Worm (Caenorhabditis elegans) whole organism, midembryonic: Measurements from ENCODE around the gene F26F4.6.
"Not testable (repeated sequence)": the region's sequence is repeated elsewhere in the genome, so short reads cannot be mapped to it uniquely, and the experiment has no call there.

ENCODE experiments used
- T22C8.4 ChIP-seq: fragments of 200-800 bp; sonication (Bioruptor generic); IDR thresholded peaks from 2 replicates; pipeline ENCODE4 v1.3.6; 2022; ENCODE audit warnings: missing genetic modification characterization, missing compliant biosample characterization
- cog-1 ChIP-seq: sonication (generic microtip); optimal IDR thresholded peaks from 2 replicates; lab custom pipeline; 2016; ENCODE audit warnings: missing genetic modification characterization, missing compliant biosample characterization
- flt-1 ChIP-seq: fragments of 200-800 bp; sonication (Bioruptor generic); IDR thresholded peaks from 2 replicates; pipeline ENCODE4 v1.3.6; 2022; ENCODE audit warnings: missing genetic modification characterization, missing compliant biosample characterization
- klf-2 ChIP-seq: fragments of 200-800 bp; sonication (Bioruptor generic); conservative IDR thresholded peaks from 2 replicates; pipeline ENCODE4 v1.3.6; 2022; ENCODE audit warnings: missing genetic modification reagents, missing genetic modification characterization, missing compliant biosample characterization
- med-1 ChIP-seq: sonication (generic microtip); optimal IDR thresholded peaks from 2 replicates; lab custom pipeline; 2017; ENCODE audit warnings: missing genetic modification characterization, mild to moderate bottlenecking, missing compliant biosample characterization, antibody characterized with exemption, missing genetic modification reagents; ENCODE audit not compliant: insufficient read depth
- ref-1 ChIP-seq: fragments of 200-800 bp; sonication (Bioruptor generic); conservative IDR thresholded peaks from 2 replicates; pipeline ENCODE4 v1.3.6; 2022; ENCODE audit warnings: missing genetic modification reagents, missing genetic modification characterization, missing compliant biosample characterization
- tab-1 ChIP-seq: fragments of 200-800 bp; sonication (Bioruptor generic); IDR thresholded peaks from 2 replicates; pipeline ENCODE4 v1.3.6; 2022; ENCODE audit warnings: missing genetic modification characterization, missing compliant biosample characterization
- ztf-23 ChIP-seq: fragments of 200-800 bp; sonication (Bioruptor generic); IDR thresholded peaks from 2 replicates; pipeline ENCODE4 v1.3.6; 2022; ENCODE audit warnings: missing genetic modification reagents, missing genetic modification characterization, missing compliant biosample characterization
- ztf-29 ChIP-seq: fragments of 200-800 bp; sonication (Bioruptor generic); IDR thresholded peaks from 2 replicates; pipeline ENCODE4 v1.3.6; 2022; ENCODE audit warnings: missing genetic modification reagents, missing genetic modification characterization, missing compliant biosample characterization

F26F4.6 gene

ce11 chrIII:4893540-4893939, at the start of gene F26F4.6:
TSS of gene F26F4.6 (minus strand) at chrIII:4893640.
- no peak for TF ChIP-seq T22C8.4 (GFP tag; lab: Robert Waterston, UW)
- TF ChIP-seq ztf-23, result no peak
- TF ChIP-seq flt-1 (GFP tag; lab: Robert Waterston, UW), result no peak
- no peak for TF ChIP-seq klf-2 (GFP tag; lab: Robert Waterston, UW)
- TF ChIP-seq ref-1 (GFP tag; lab: Robert Waterston, UW), result no peak
- no peak for TF ChIP-seq ztf-29 (GFP tag; lab: Robert Waterston, UW)
- no peak for TF ChIP-seq cog-1 (tag; lab: Kevin White, UChicago)

ce11 chrIII:4939267-4939666, 45.8 kb upstream of the F26F4.6 start, which contains the start of gene rpb-2:
TSS of gene rpb-2 (plus strand) at chrIII:4939567.
- no peak for TF ChIP-seq flt-1 (GFP tag; lab: Robert Waterston, UW)
- TF ChIP-seq med-1 (GFP tag; lab: Kevin White, UChicago), result no peak
- no peak for TF ChIP-seq ref-1 (GFP tag; lab: Robert Waterston, UW)
- TF ChIP-seq ztf-23, result no peak
- TF ChIP-seq klf-2 (GFP tag; lab: Robert Waterston, UW), result no peak
- no peak for TF ChIP-seq cog-1 (tag; lab: Kevin White, UChicago)
- TF ChIP-seq tab-1, result no peak
- no peak for TF ChIP-seq ztf-29 (GFP tag; lab: Robert Waterston, UW)
- TF ChIP-seq T22C8.4 (GFP tag; lab: Robert Waterston, UW), result no peak

- TF ChIP-seq ztf-29 (GFP tag; lab: Robert Waterston, UW) (no peak), T22C8.4 (GFP tag; lab: Robert Waterston, UW) (no peak), flt-1 (GFP tag; lab: Robert Waterston, UW) (no peak), med-1 (GFP tag; lab: Kevin White, UChicago) (no peak), klf-2 (GFP tag; lab: Robert Waterston, UW) (no peak), cog-1 (tag; lab: Kevin White, UChicago) (no peak), tab-1 (no peak), ztf-23 (no peak), ref-1 (GFP tag; lab: Robert Waterston, UW) (no peak)
These were observed 43.6 kb upstream of the F26F4.6 start, which contains the start of gene fsn-1 for ce11 chrIII:4937022-4937421. TSS of gene fsn-1 (plus strand) at chrIII:4937322.

- no peak for TF ChIP-seq tab-1
- TF ChIP-seq ref-1 (GFP tag; lab: Robert Waterston, UW), result no peak
- TF ChIP-seq T22C8.4 (GFP tag; lab: Robert Waterston, UW), result no peak
- no peak for TF ChIP-seq med-1 (GFP tag; lab: Kevin White, UChicago)
- TF ChIP-seq cog-1 (tag; lab: Kevin White, UChicago), result no peak
- TF ChIP-seq klf-2 (GFP tag; lab: Robert Waterston, UW), result no peak
- TF ChIP-seq ztf-29 (GFP tag; lab: Robert Waterston, UW), result no peak
- TF ChIP-seq flt-1 (GFP tag; lab: Robert Waterston, UW), result no peak
- no peak for TF ChIP-seq ztf-23
These were observed 41.6 kb upstream of the F26F4.6 start, which contains the start of gene mrps-18C for ce11 chrIII:4934896-4935628. TSS of gene mrps-18C (plus strand) at chrIII:4935578.

- TF ChIP-seq ztf-23 (no peak), flt-1 (GFP tag; lab: Robert Waterston, UW) (no peak), ref-1 (GFP tag; lab: Robert Waterston, UW) (no peak), med-1 (GFP tag; lab: Kevin White, UChicago) (no peak), ztf-29 (GFP tag; lab: Robert Waterston, UW) (no peak)
These were observed 38.8 kb upstream of the F26F4.6 start, which contains the start of the genes C26E6.12 and eri-9 for ce11 chrIII:4932203-4932699. TSS of gene C26E6.12 (minus strand) at chrIII:4932253. TSS of gene eri-9 (plus strand) at chrIII:4932450.

- no peak for TF ChIP-seq tab-1
- TF ChIP-seq ztf-23, result peak; percentile 60; the same call in 1 of the 2 replicates
- TF ChIP-seq ref-1 (GFP tag; lab: Robert Waterston, UW), result no peak
- no peak for TF ChIP-seq klf-2 (GFP tag; lab: Robert Waterston, UW)
- peak; percentile 48 for TF ChIP-seq cog-1 (tag; lab: Kevin White, UChicago)
- TF ChIP-seq flt-1 (GFP tag; lab: Robert Waterston, UW), result peak; percentile 56; the same call in 1 of the 2 replicates
- TF ChIP-seq med-1 (GFP tag; lab: Kevin White, UChicago), result no peak
These were observed 36.8 kb upstream of the F26F4.6 start, which contains the start of gene set-2 for ce11 chrIII:4930154-4930679. TSS of gene set-2 (minus strand) at chrIII:4930204.

- TF ChIP-seq cog-1 (tag; lab: Kevin White, UChicago) (no peak), tab-1 (no peak), flt-1 (GFP tag; lab: Robert Waterston, UW) (no peak), ref-1 (GFP tag; lab: Robert Waterston, UW) (no peak), ztf-23 (no peak), med-1 (GFP tag; lab: Kevin White, UChicago) (no peak), klf-2 (GFP tag; lab: Robert Waterston, UW) (no peak), ztf-29 (GFP tag; lab: Robert Waterston, UW) (no peak), T22C8.4 (GFP tag; lab: Robert Waterston, UW) (no peak)
These were observed 30.7 kb upstream of the F26F4.6 start for ce11 chrIII:4924134-4924533.

- TF ChIP-seq ztf-23; tab-1; klf-2 (GFP tag; lab: Robert Waterston, UW): not testable (repeated sequence)
These were observed 28.6 kb upstream of the F26F4.6 start, which contains the start of gene mmab-1 for ce11 chrIII:4922020-4922419. TSS of gene mmab-1 (minus strand) at chrIII:4922114.

- no peak for TF ChIP-seq flt-1 (GFP tag; lab: Robert Waterston, UW)
- TF ChIP-seq ztf-29 (GFP tag; lab: Robert Waterston, UW), result no peak
- no peak for TF ChIP-seq klf-2 (GFP tag; lab: Robert Waterston, UW)
- no peak for TF ChIP-seq med-1 (GFP tag; lab: Kevin White, UChicago)
- no peak for TF ChIP-seq ref-1 (GFP tag; lab: Robert Waterston, UW)
- no peak for TF ChIP-seq ztf-23
- TF ChIP-seq T22C8.4 (GFP tag; lab: Robert Waterston, UW), result no peak
These were observed 26.8 kb upstream of the F26F4.6 start, which contains the start of gene ula-1 for ce11 chrIII:4920221-4920620. TSS of gene ula-1 (minus strand) at chrIII:4920321.
